Worm (Caenorhabditis elegans): ENCODE measurements around the gene fbxa-194.

DNA sequence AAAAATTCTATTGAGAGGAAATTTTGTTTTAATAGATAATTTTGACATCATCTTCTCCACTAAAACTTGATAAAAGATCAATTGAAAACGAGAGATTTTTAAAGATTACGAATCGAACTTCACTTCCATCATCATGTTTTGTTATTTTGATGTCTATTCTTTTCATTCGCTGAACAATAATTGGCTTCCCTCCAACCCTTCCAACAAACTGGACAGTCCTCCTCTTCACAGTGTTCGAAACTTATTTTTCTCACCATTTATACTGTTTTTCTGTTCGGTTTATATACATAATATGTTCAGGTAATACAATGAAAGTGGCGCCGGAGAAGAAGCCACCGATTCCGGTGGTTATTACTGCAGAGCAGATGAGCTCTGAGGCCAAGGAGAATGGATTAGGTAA is 17.8 kb downstream of the fbxa-194 start, which contains the start of gene M162.5:
- TF ChIP-seq ama-1 (optimal IDR thresholded peaks at IDR 0.05) (no peak), nhr-10 (tag; optimal IDR thresholded peaks at IDR 0.05) (no peak), mdl-1 (tag; optimal IDR thresholded peaks at IDR 0.05) (no peak), lin-13 (GFP tag; optimal IDR thresholded peaks at IDR 0.05) (no peak), unc-39 (tag; optimal IDR thresholded peaks at IDR 0.05) (no peak), Y55F3AM.14 (GFP tag; optimal IDR thresholded peaks at IDR 0.05) (no peak), nhr-12 (tag; optimal IDR thresholded peaks at IDR 0.05) (no peak), R02D3.7 (tag; optimal IDR thresholded peaks at IDR 0.05) (no peak), gmeb-1 (tag; optimal IDR thresholded peaks at IDR 0.05) (no peak), nhr-129 (tag; optimal IDR thresholded peaks at IDR 0.05) (no peak), unc-62 (GFP tag; optimal IDR thresholded peaks at IDR 0.05) (no peak), snpc-4 (tag; optimal IDR thresholded peaks at IDR 0.05) (no peak), nhr-11 (tag; optimal IDR thresholded peaks at IDR 0.05) (no peak)

Data from whole organism, L2 larva.